Worm (Caenorhabditis elegans): ENCODE results near the gene dpl-1.

Gene dpl-1

ce11 chrII:9157125-9157524 lies 12.6 kb upstream of the dpl-1 start (continued):
- TF ChIP-seq lin-39 (tag; optimal IDR thresholded peaks at IDR 0.05) = no peak
- TF ChIP-seq C04F5.9 (tag; optimal IDR thresholded peaks at IDR 0.05) = no peak
- no peak for TF ChIP-seq mab-9 (GFP tag; IDR thresholded peaks at IDR 0.05)
- TF ChIP-seq irx-1 (tag; optimal IDR thresholded peaks at IDR 0.05) = no peak
- TF ChIP-seq nhr-12 (tag; optimal IDR thresholded peaks at IDR 0.05) = no peak
- TF ChIP-seq lin-14 (GFP tag; optimal IDR thresholded peaks at IDR 0.05) = no peak
- TF ChIP-seq hlh-17 (GFP tag; optimal IDR thresholded peaks at IDR 0.05; ENCODE audit: borderline replicate concordance) = no peak
- no peak for TF ChIP-seq xbp-1 (tag; optimal IDR thresholded peaks at IDR 0.05)
- TF ChIP-seq swsn-7 (tag; optimal IDR thresholded peaks at IDR 0.05) = no peak
- peak; percentile 1 for TF ChIP-seq nhr-71 (tag; optimal IDR thresholded peaks at IDR 0.05)
- TF ChIP-seq C16A3.4 (tag; optimal IDR thresholded peaks at IDR 0.05) = no peak
- no peak for TF ChIP-seq zip-4 (GFP tag; optimal IDR thresholded peaks at IDR 0.05)
- TF ChIP-seq hlh-4 (tag; optimal IDR thresholded peaks at IDR 0.05) = no peak
- TF ChIP-seq F16B12.6 (tag; optimal IDR thresholded peaks at IDR 0.05) = no peak
- no peak for TF ChIP-seq pax-3 (tag; optimal IDR thresholded peaks at IDR 0.05)
- no peak for TF ChIP-seq nhr-20 (tag; optimal IDR thresholded peaks at IDR 0.05)
- TF ChIP-seq pqm-1 (tag; optimal IDR thresholded peaks at IDR 0.05) = peak; percentile 60
- no peak for TF ChIP-seq ets-5 (GFP tag; IDR thresholded peaks at IDR 0.05)
- no peak for TF ChIP-seq ztf-4 (tag; optimal IDR thresholded peaks at IDR 0.05)
- no peak for TF ChIP-seq elt-3 (tag; optimal IDR thresholded peaks at IDR 0.05)
- no peak for TF ChIP-seq unc-86 (tag; optimal IDR thresholded peaks at IDR 0.05)
- no peak for TF ChIP-seq lin-13 (GFP tag; optimal IDR thresholded peaks at IDR 0.05)
- TF ChIP-seq rnt-1 (tag; optimal IDR thresholded peaks at IDR 0.05) = no peak
- no peak for TF ChIP-seq nhr-84 (tag; optimal IDR thresholded peaks at IDR 0.05)

ce11 chrII:9158029-9158428 lies 11.7 kb upstream of the dpl-1 start, which contains the start of gene oac-54:
TSS of gene oac-54 (plus strand) at chrII:9158111.
- TF ChIP-seq jun-1 (tag; optimal IDR thresholded peaks at IDR 0.05) = no peak
- no peak for TF ChIP-seq nhr-20 (tag; optimal IDR thresholded peaks at IDR 0.05)
- no peak for TF ChIP-seq unc-30 (tag; optimal IDR thresholded peaks at IDR 0.05)
- no peak for TF ChIP-seq lin-14 (GFP tag; optimal IDR thresholded peaks at IDR 0.05)
- no peak for TF ChIP-seq grh-1 (GFP tag; IDR thresholded peaks at IDR 0.05)
- TF ChIP-seq ets-5 (GFP tag; IDR thresholded peaks at IDR 0.05) = no peak

- TF ChIP-seq unc-130 (tag; optimal IDR thresholded peaks at IDR 0.05) (peak; percentile 62), ztf-11 (tag; optimal IDR thresholded peaks at IDR 0.05) (no peak), zip-4 (GFP tag; optimal IDR thresholded peaks at IDR 0.05) (no peak), nhr-85 (tag) (peak; percentile 90), vab-15 (tag; optimal IDR thresholded peaks at IDR 0.05) (no peak), tbx-2 (tag; optimal IDR thresholded peaks at IDR 0.05) (peak; percentile 34), lin-13 (GFP tag; optimal IDR thresholded peaks at IDR 0.05) (no peak), aha-1 (tag; optimal IDR thresholded peaks at IDR 0.05) (peak; percentile 83), jun-1 (tag; optimal IDR thresholded peaks at IDR 0.05) (no peak), mdl-1 (tag; optimal IDR thresholded peaks at IDR 0.05) (peak in 1 of 2 experiments; percentile 58), nhr-11 (tag; optimal IDR thresholded peaks at IDR 0.05) (no peak), snpc-4 (tag; optimal IDR thresholded peaks at IDR 0.05) (no peak), elt-2 (tag; optimal IDR thresholded peaks at IDR 0.05) (no peak), nhr-47 (tag; optimal IDR thresholded peaks at IDR 0.05) (peak; percentile 39), nhr-71 (tag; optimal IDR thresholded peaks at IDR 0.05) (peak; percentile 60), nhr-76 (tag; optimal IDR thresholded peaks at IDR 0.05) (peak; percentile 0), Y116A8C.19 (tag; optimal IDR thresholded peaks at IDR 0.05; ENCODE audit: borderline replicate concordance) (no peak), skn-1 (tag; optimal IDR thresholded peaks at IDR 0.05) (peak; percentile 90), ztf-4 (tag; optimal IDR thresholded peaks at IDR 0.05) (no peak), ces-1 (GFP tag; optimal IDR thresholded peaks at IDR 0.05) (no peak), lin-14 (GFP tag; optimal IDR thresholded peaks at IDR 0.05) (peak; percentile 69), efl-1 (optimal IDR thresholded peaks at IDR 0.05) (no peak), efl-1 (GFP tag; optimal IDR thresholded peaks at IDR 0.05 in 1 of 2) (peak in 1 of 2 experiments; percentile 87), nhr-20 (tag; optimal IDR thresholded peaks at IDR 0.05) (peak; percentile 78), C16A3.4 (tag; optimal IDR thresholded peaks at IDR 0.05) (peak; percentile 14), zag-1 (tag; optimal IDR thresholded peaks at IDR 0.05) (no peak), mep-1 (tag; optimal IDR thresholded peaks at IDR 0.05) (peak; percentile 19), lin-35 (GFP tag; optimal IDR thresholded peaks at IDR 0.05) (peak in 1 of 2 experiments; percentile 42), blmp-1 (tag; optimal IDR thresholded peaks at IDR 0.05) (peak; percentile 89), nhr-77 (tag; optimal IDR thresholded peaks at IDR 0.05) (no peak), elt-3 (tag; optimal IDR thresholded peaks at IDR 0.05) (peak in 5 of 6 experiments; percentile 18 to 96 (median 82))
These were observed 9.4 kb upstream of the dpl-1 start for ce11 chrII:9160197-9160806.
